Fruit fly (Drosophila melanogaster) S2 (cell line): ENCODE data around the gene CG32425.

Experiments
- CG8478 ChIP-seq: fragments of >200 bp; optimal IDR thresholded peaks from 2 replicates; lab custom pipeline; 2018
- CTCF ChIP-seq, 2 experiments: fragments of >200 bp; optimal IDR thresholded peaks; 2 replicates each; lab custom pipeline; 2018

DNA sequence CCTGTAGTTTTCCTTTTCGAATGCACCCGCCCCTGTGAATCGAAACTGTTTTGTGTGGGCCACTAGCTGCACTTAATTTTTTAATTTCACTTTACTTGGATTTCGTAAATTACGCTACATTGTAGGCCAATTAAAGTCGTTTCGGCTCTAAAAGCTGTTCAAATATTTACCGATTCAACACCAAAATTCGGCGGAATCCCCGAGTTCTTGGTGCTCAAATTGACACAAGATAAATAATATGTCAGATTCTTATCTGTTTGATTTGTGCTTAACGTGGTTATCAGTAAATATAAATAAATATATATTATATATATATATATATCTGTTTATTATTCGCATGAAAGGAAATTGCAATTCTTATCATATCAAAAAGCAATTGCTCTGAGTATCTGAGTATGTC is 49.2 kb upstream of the CG32425 start:
- no peak for TF ChIP-seq CTCF (optimal IDR thresholded peaks at IDR 0.05; lab: Kevin White, UChicago)
- no peak for TF ChIP-seq CG8478
